Fruit fly (Drosophila melanogaster) S2 (cell line): ENCODE data around the gene Manf.

ENCODE experiments used
- CG8478 ChIP-seq: fragments of >200 bp; optimal IDR thresholded peaks from 2 replicates; lab custom pipeline; 2018
- CTCF ChIP-seq, 2 experiments: fragments of >200 bp; optimal IDR thresholded peaks; 2 replicates each; lab custom pipeline; 2018

Gene Manf

dm6 chr3R:16335438-16336073, 13.6 kb upstream of the Manf start:
- TF ChIP-seq CTCF (optimal IDR thresholded peaks at IDR 0.05; lab: Kevin White, UChicago) (no peak), CG8478 (lab: Kevin White, UChicago) (no peak)

- TF ChIP-seq CG8478 (lab: Kevin White, UChicago) (no peak), CTCF (optimal IDR thresholded peaks at IDR 0.05; lab: Kevin White, UChicago) (no peak)
Measured at dm6 chr3R:16336327-16337052, 12.7 kb upstream of the Manf start.

dm6 chr3R:16337053-16337385, 12.2 kb upstream of the Manf start:
- TF ChIP-seq CTCF (optimal IDR thresholded peaks at IDR 0.05; lab: Kevin White, UChicago) (no peak), CG8478 (lab: Kevin White, UChicago) (no peak)

- TF ChIP-seq CG8478 (lab: Kevin White, UChicago) (no peak), CTCF (optimal IDR thresholded peaks at IDR 0.05; lab: Kevin White, UChicago) (no peak)
Measured at dm6 chr3R:16337863-16338262, 11.3 kb upstream of the Manf start.

- TF ChIP-seq CTCF (optimal IDR thresholded peaks at IDR 0.05; lab: Kevin White, UChicago) (peak in 1 of 2 experiments; percentile 8), CG8478 (lab: Kevin White, UChicago) (no peak)
Measured at dm6 chr3R:16338342-16338741, 10.9 kb upstream of the Manf start.

dm6 chr3R:16339475-16339874, 9.7 kb upstream of the Manf start, which contains the start of gene Sulf1:
TSS of gene Sulf1 (minus strand) at chr3R:16339575.
- no peak for TF ChIP-seq CG8478 (lab: Kevin White, UChicago)
- TF ChIP-seq CTCF (optimal IDR thresholded peaks at IDR 0.05; lab: Kevin White, UChicago), result no peak

dm6 chr3R:16340610-16341009, 8.6 kb upstream of the Manf start:
- TF ChIP-seq CTCF (optimal IDR thresholded peaks at IDR 0.05; lab: Kevin White, UChicago), result no peak

dm6 chr3R:16341817-16342374, 7.3 kb upstream of the Manf start, which contains the start of the genes SF2 and pad:
TSS of gene SF2 (minus strand) at chr3R:16341988.
TSS of gene pad (plus strand) at chr3R:16342318.
- TF ChIP-seq CG8478 (lab: Kevin White, UChicago) (no peak), CTCF (optimal IDR thresholded peaks at IDR 0.05; lab: Kevin White, UChicago) (no peak)

dm6 chr3R:16347626-16348264, 1.5 kb upstream of the Manf start:
- TF ChIP-seq CG8478 (lab: Kevin White, UChicago) (no peak), CTCF (optimal IDR thresholded peaks at IDR 0.05; lab: Kevin White, UChicago) (no peak)

- no peak for TF ChIP-seq CTCF (optimal IDR thresholded peaks at IDR 0.05; lab: Kevin White, UChicago)
- TF ChIP-seq CG8478 (lab: Kevin White, UChicago), result no peak
Measured at dm6 chr3R:16348289-16348688, 915 bp upstream of the Manf start.

- TF ChIP-seq CG8478 (lab: Kevin White, UChicago), result no peak
- peak; percentile 25 to 57 for TF ChIP-seq CTCF (optimal IDR thresholded peaks at IDR 0.05; lab: Kevin White, UChicago)
Measured at dm6 chr3R:16350400-16350799, 1.2 kb downstream of the Manf start.

dm6 chr3R:16351044-16351443, 1.8 kb downstream of the Manf start:
- TF ChIP-seq CG8478 (lab: Kevin White, UChicago) (no peak), CTCF (optimal IDR thresholded peaks at IDR 0.05; lab: Kevin White, UChicago) (peak; percentile 83 to 87)

dm6 chr3R:16352039-16352438, 2.8 kb downstream of the Manf start:
- TF ChIP-seq CG8478 (lab: Kevin White, UChicago) (no peak), CTCF (optimal IDR thresholded peaks at IDR 0.05; lab: Kevin White, UChicago) (no peak)

dm6 chr3R:16353195-16353594, 4.0 kb downstream of the Manf start:
- TF ChIP-seq CTCF (optimal IDR thresholded peaks at IDR 0.05; lab: Kevin White, UChicago) (no peak), CG8478 (lab: Kevin White, UChicago) (no peak)

- TF ChIP-seq CTCF (optimal IDR thresholded peaks at IDR 0.05; lab: Kevin White, UChicago) (no peak), CG8478 (lab: Kevin White, UChicago) (no peak)
Measured at dm6 chr3R:16353671-16354070, 4.5 kb downstream of the Manf start.
